Fruit fly (Drosophila melanogaster): ENCODE data around the gene CG10336.

CG10336 gene

dm6 chr2L:18737239-18737638, 47.9 kb downstream of the CG10336 start (continued):
- TF ChIP-seq CG8944 (GFP tag; optimal IDR thresholded peaks at IDR 0.05) = no peak
- TF ChIP-seq YL-1 (GFP tag; optimal IDR thresholded peaks at IDR 0.05) = no peak
- TF ChIP-seq CG15011 (GFP tag; optimal IDR thresholded peaks at IDR 0.05) = no peak
- no peak for TF ChIP-seq peb (GFP tag; IDR thresholded peaks at IDR 0.05)
- TF ChIP-seq CG12391 (tag; optimal IDR thresholded peaks at IDR 0.05) = no peak
- TF ChIP-seq hbn (GFP tag; IDR thresholded peaks at IDR 0.05; ENCODE audit: partially characterized antibody) = no peak
- TF ChIP-seq pho (GFP tag; optimal IDR thresholded peaks at IDR 0.05) = no peak
- no peak for TF ChIP-seq bab2 (GFP tag; optimal IDR thresholded peaks at IDR 0.05)
- no peak for TF ChIP-seq CG10267 (tag; optimal IDR thresholded peaks at IDR 0.05)
- TF ChIP-seq dati (GFP tag; IDR thresholded peaks at IDR 0.05) = no peak
- peak; percentile 66 for TF ChIP-seq scrt (GFP tag; optimal IDR thresholded peaks at IDR 0.05)
- TF ChIP-seq CG12769 (tag; optimal IDR thresholded peaks at IDR 0.05) = peak; percentile 86
- no peak for TF ChIP-seq CG6689 (GFP tag; IDR thresholded peaks at IDR 0.05)
- TF ChIP-seq Hmr (GFP tag; optimal IDR thresholded peaks at IDR 0.05) = no peak
- TF ChIP-seq Dek (tag; optimal IDR thresholded peaks at IDR 0.05) = no peak
- TF ChIP-seq CG17829 (tag; optimal IDR thresholded peaks at IDR 0.05) = peak; percentile 46
- TF ChIP-seq Pdp1 (GFP tag; optimal IDR thresholded peaks at IDR 0.05) = peak in 1 of 2 experiments; percentile 33
- TF ChIP-seq Hmx (GFP tag; optimal IDR thresholded peaks at IDR 0.05) = no peak
- TF ChIP-seq CG13287 (GFP tag; IDR thresholded peaks at IDR 0.05; ENCODE audit: partially characterized antibody) = no peak
- TF ChIP-seq dm (GFP tag; optimal IDR thresholded peaks at IDR 0.05) = no peak
- TF ChIP-seq insv (GFP tag; optimal IDR thresholded peaks at IDR 0.05) = peak in 1 of 2 experiments; percentile 20
- TF ChIP-seq cg (GFP tag; optimal IDR thresholded peaks at IDR 0.05) = peak; percentile 79
- peak; percentile 23 for TF ChIP-seq kni (GFP tag; optimal IDR thresholded peaks at IDR 0.05)
- TF ChIP-seq Deaf1 (tag; optimal IDR thresholded peaks at IDR 0.05) = peak; percentile 97
- TF ChIP-seq lab (GFP tag; optimal IDR thresholded peaks at IDR 0.05) = no peak
- TF ChIP-seq ftz-f1 (GFP tag; optimal IDR thresholded peaks at IDR 0.05) = peak; percentile 31
- no peak for TF ChIP-seq CG8089 (GFP tag; optimal IDR thresholded peaks at IDR 0.05)
- TF ChIP-seq MTF-1 (GFP tag; optimal IDR thresholded peaks at IDR 0.05; ENCODE audit: borderline replicate concordance) = no peak
- no peak for TF ChIP-seq inv (GFP tag; IDR thresholded peaks at IDR 0.05; ENCODE audit: partially characterized antibody)
- peak; percentile 27 for TF ChIP-seq zen (tag; optimal IDR thresholded peaks at IDR 0.05)
- TF ChIP-seq CG10979 (tag; optimal IDR thresholded peaks at IDR 0.05) = no peak
- no peak for TF ChIP-seq CG5953 (GFP tag; IDR thresholded peaks at IDR 0.05)
- TF ChIP-seq jing (GFP tag; optimal IDR thresholded peaks at IDR 0.05) = peak; percentile 45
- no peak for TF ChIP-seq Dll (GFP tag; IDR thresholded peaks at IDR 0.05; ENCODE audit: partially characterized antibody)
- TF ChIP-seq CG13894 (tag; optimal IDR thresholded peaks at IDR 0.05) = peak; percentile 49
- no peak for TF ChIP-seq gcm (GFP tag; optimal IDR thresholded peaks at IDR 0.05)
- TF ChIP-seq Nf-YC (tag; optimal IDR thresholded peaks at IDR 0.05) = peak; percentile 94
- no peak for TF ChIP-seq cwo (GFP tag; optimal IDR thresholded peaks at IDR 0.05)
- peak; percentile 19 for TF ChIP-seq CG10543 (GFP tag; optimal IDR thresholded peaks at IDR 0.05)
- TF ChIP-seq CG2199 (GFP tag; IDR thresholded peaks at IDR 0.05) = peak; percentile 94
- TF ChIP-seq gem (tag; optimal IDR thresholded peaks at IDR 0.05) = no peak
- TF ChIP-seq CG10462 (GFP tag; optimal IDR thresholded peaks at IDR 0.05) = no peak
